Worm (Caenorhabditis elegans): Measurements from ENCODE around the gene ZK1307.2.
A peak's percentile ranks its signal among the peaks of the same experiment; 100 is the strongest.

Gene ZK1307.2

DNA sequence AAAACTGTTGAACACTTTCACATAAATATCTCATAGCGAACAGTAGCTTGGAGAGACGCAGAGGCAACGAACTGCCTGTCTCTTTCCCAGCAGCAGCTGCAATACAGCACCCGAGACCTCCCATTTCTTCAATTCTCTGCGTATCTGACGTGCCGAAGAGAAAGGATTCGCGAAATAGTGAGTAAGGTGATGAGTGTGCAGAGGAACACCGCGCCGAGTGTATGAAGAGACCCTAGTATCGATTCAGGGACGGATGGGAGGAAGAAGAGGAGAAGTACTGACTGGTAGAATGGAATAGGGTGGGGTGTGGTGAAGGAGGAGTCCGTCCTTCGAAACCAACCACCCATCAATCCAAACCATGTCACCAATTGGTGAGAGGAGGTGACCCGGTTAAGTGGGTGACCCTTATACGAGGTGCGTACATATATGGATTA is 7.6 kb downstream of the ZK1307.2 start (continued):
- TF ChIP-seq lir-3 (tag; optimal IDR thresholded peaks at IDR 0.05; ENCODE audit: poor library complexity) (peak; percentile 40), unc-130 (tag; optimal IDR thresholded peaks at IDR 0.05) (no peak), nhr-85 (tag) (peak; percentile 90), aha-1 (tag; optimal IDR thresholded peaks at IDR 0.05) (no peak), snu-23 (GFP tag; optimal IDR thresholded peaks at IDR 0.05) (peak; percentile 78), C04F5.9 (tag; optimal IDR thresholded peaks at IDR 0.05) (no peak), C16A3.4 (tag; optimal IDR thresholded peaks at IDR 0.05) (peak; percentile 15), grh-1 (GFP tag; IDR thresholded peaks at IDR 0.05) (no peak), unc-30 (tag; optimal IDR thresholded peaks at IDR 0.05) (no peak), pax-3 (tag; optimal IDR thresholded peaks at IDR 0.05) (peak; percentile 34), nhr-237 (tag; optimal IDR thresholded peaks at IDR 0.05) (peak; percentile 49), nhr-76 (tag; optimal IDR thresholded peaks at IDR 0.05) (no peak), egl-13 (tag; optimal IDR thresholded peaks at IDR 0.05) (no peak), fkh-10 (GFP tag; optimal IDR thresholded peaks at IDR 0.05) (no peak), alr-1 (tag; optimal IDR thresholded peaks at IDR 0.05; ENCODE audit: borderline replicate concordance) (no peak), unc-62 (GFP tag; optimal IDR thresholded peaks at IDR 0.05) (no peak), F16B12.6 (tag; optimal IDR thresholded peaks at IDR 0.05) (peak; percentile 19), nhr-71 (tag; optimal IDR thresholded peaks at IDR 0.05) (peak; percentile 83), pqm-1 (tag; optimal IDR thresholded peaks at IDR 0.05) (no peak), lin-35 (GFP tag; optimal IDR thresholded peaks at IDR 0.05) (peak; percentile 52 to 68), lin-39 (tag; optimal IDR thresholded peaks at IDR 0.05) (no peak), ceh-82 (tag; optimal IDR thresholded peaks at IDR 0.05) (peak; percentile 37 to 74 (median 44)), ets-5 (GFP tag; IDR thresholded peaks at IDR 0.05) (no peak), ztf-4 (tag; optimal IDR thresholded peaks at IDR 0.05) (peak; percentile 68), nhr-11 (tag; optimal IDR thresholded peaks at IDR 0.05) (peak; percentile 56), nhr-84 (tag; optimal IDR thresholded peaks at IDR 0.05) (no peak), nhr-90 (tag; optimal IDR thresholded peaks at IDR 0.05; ENCODE audit: poor library complexity) (peak; percentile 50), hpl-2 (GFP tag; optimal IDR thresholded peaks at IDR 0.05) (no peak), zip-4 (GFP tag; optimal IDR thresholded peaks at IDR 0.05) (no peak), fkh-8 (tag; optimal IDR thresholded peaks at IDR 0.05) (peak; percentile 23), ceh-8 (GFP tag; optimal IDR thresholded peaks at IDR 0.05) (no peak), nhr-47 (tag; optimal IDR thresholded peaks at IDR 0.05) (peak; percentile 60), lin-14 (GFP tag; optimal IDR thresholded peaks at IDR 0.05) (peak; percentile 97), fos-1 (tag; optimal IDR thresholded peaks at IDR 0.05) (peak; percentile 53), nhr-20 (tag; optimal IDR thresholded peaks at IDR 0.05) (peak; percentile 94), unc-86 (tag; optimal IDR thresholded peaks at IDR 0.05) (peak; percentile 52), ama-1 (optimal IDR thresholded peaks at IDR 0.05) (peak; percentile 82), mep-1 (tag; optimal IDR thresholded peaks at IDR 0.05) (peak; percentile 90), irx-1 (tag; optimal IDR thresholded peaks at IDR 0.05) (peak; percentile 41), egl-27 (tag; optimal IDR thresholded peaks at IDR 0.05) (no peak), snpc-4 (tag; optimal IDR thresholded peaks at IDR 0.05) (no peak), unc-98 (GFP tag; IDR thresholded peaks at IDR 0.05) (no peak), dpl-1 (GFP tag; optimal IDR thresholded peaks at IDR 0.05) (peak; percentile 40 to 53 (median 50)), swsn-7 (tag; optimal IDR thresholded peaks at IDR 0.05) (peak; percentile 70), mdl-1 (tag; optimal IDR thresholded peaks at IDR 0.05) (peak in 1 of 2 experiments; percentile 75), ztf-11 (tag; optimal IDR thresholded peaks at IDR 0.05) (peak in 1 of 2 experiments; percentile 73), mab-9 (GFP tag; IDR thresholded peaks at IDR 0.05) (no peak), tlp-1 (tag; optimal IDR thresholded peaks at IDR 0.05) (no peak), lsy-2 (tag; optimal IDR thresholded peaks at IDR 0.05) (peak; percentile 70 to 82), hlh-4 (tag; optimal IDR thresholded peaks at IDR 0.05) (no peak), fkh-4 (tag; optimal IDR thresholded peaks at IDR 0.05; ENCODE audit: borderline replicate concordance) (no peak), jun-1 (tag; optimal IDR thresholded peaks at IDR 0.05) (peak; percentile 64), hlh-17 (GFP tag; optimal IDR thresholded peaks at IDR 0.05; ENCODE audit: borderline replicate concordance) (no peak)

Data from whole organism, L1 larva.